Worm (Caenorhabditis elegans): Measurements from ENCODE around the gene nhr-100.

- TF ChIP-seq him-1 (tag; optimal IDR thresholded peaks at IDR 0.05) (no peak), W03F9.2 (tag; optimal IDR thresholded peaks at IDR 0.05) (no peak), dao-5 (tag; optimal IDR thresholded peaks at IDR 0.05) (no peak)
These were observed 12.0 kb upstream of the nhr-100 start for ce11 chrIV:9716490-9716889.
